Fruit fly (Drosophila melanogaster): ENCODE measurements around the gene Ir94a.

DNA sequence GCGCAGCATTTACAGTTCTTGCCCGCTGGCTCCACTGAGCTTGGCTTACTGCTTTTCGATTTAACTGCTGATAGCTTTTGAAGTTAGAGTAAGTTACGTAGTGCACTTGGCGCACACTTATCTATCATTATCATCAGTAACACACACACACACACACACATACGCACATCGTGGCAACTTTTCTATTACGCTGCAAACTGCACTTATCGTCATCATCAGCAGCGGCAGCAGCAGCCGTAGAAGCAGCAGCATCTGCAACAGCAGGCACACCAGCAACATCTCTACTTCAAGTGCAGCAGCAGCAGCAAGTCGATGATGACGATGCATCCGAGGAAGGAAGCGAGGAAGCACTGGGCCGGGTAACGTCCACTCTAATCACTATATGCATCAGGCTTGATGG is 45.5 kb downstream of the Ir94a start:
- TF ChIP-seq Hr4 (GFP tag; optimal IDR thresholded peaks at IDR 0.05) (no peak), CG6276 (GFP tag; optimal IDR thresholded peaks at IDR 0.05) (no peak), ss (GFP tag; optimal IDR thresholded peaks at IDR 0.05) (no peak), CG8319 (GFP tag; optimal IDR thresholded peaks at IDR 0.05) (no peak), Blimp-1 (GFP tag; optimal IDR thresholded peaks at IDR 0.05) (no peak), CG6163 (GFP tag; IDR thresholded peaks at IDR 0.05) (no peak), Ets96B (tag; optimal IDR thresholded peaks at IDR 0.05) (no peak), Hr39 (GFP tag; optimal IDR thresholded peaks at IDR 0.05) (no peak), CG32006 (GFP tag; optimal IDR thresholded peaks at IDR 0.05) (no peak), CG6792 (GFP tag; optimal IDR thresholded peaks at IDR 0.05) (no peak), Gug (GFP tag; IDR thresholded peaks at IDR 0.05) (no peak), CG15336 (GFP tag; IDR thresholded peaks at IDR 0.05) (no peak), fd85E (GFP tag; optimal IDR thresholded peaks at IDR 0.05) (no peak), CG6854 (GFP tag; optimal IDR thresholded peaks at IDR 0.05) (no peak)
